Worm (Caenorhabditis elegans): ENCODE measurements around the gene C54E10.3.
"Not testable (repeated sequence)": the region's sequence is repeated elsewhere in the genome, so short reads cannot be mapped to it uniquely, and the experiment has no call there.

The C54E10.3 gene

ce11 chrV:18810705-18811104 is at the start of gene C54E10.3:
Gene C54E10.3 (plus strand): TSS chrV:18811005.
- TF ChIP-seq C04F5.9 (tag; optimal IDR thresholded peaks at IDR 0.05) (no peak), unc-30 (tag; optimal IDR thresholded peaks at IDR 0.05) (no peak), efl-1 (optimal IDR thresholded peaks at IDR 0.05) (no peak), efl-1 (GFP tag; optimal IDR thresholded peaks at IDR 0.05 in 1 of 2) (no peak), irx-1 (tag; optimal IDR thresholded peaks at IDR 0.05) (no peak), nhr-20 (tag; optimal IDR thresholded peaks at IDR 0.05) (no peak), unc-98 (GFP tag; IDR thresholded peaks at IDR 0.05) (no peak), ztf-11 (tag; optimal IDR thresholded peaks at IDR 0.05) (no peak), ets-5 (GFP tag; IDR thresholded peaks at IDR 0.05) (no peak), aha-1 (tag; optimal IDR thresholded peaks at IDR 0.05) (no peak), nhr-90 (tag; optimal IDR thresholded peaks at IDR 0.05; ENCODE audit: poor library complexity) (no peak), dpl-1 (GFP tag; optimal IDR thresholded peaks at IDR 0.05) (no peak)

- TF ChIP-seq pqm-1 (tag; optimal IDR thresholded peaks at IDR 0.05) (no peak), efl-1 (optimal IDR thresholded peaks at IDR 0.05) (no peak), efl-1 (GFP tag; optimal IDR thresholded peaks at IDR 0.05 in 1 of 2) (no peak), ets-5 (GFP tag; IDR thresholded peaks at IDR 0.05) (no peak), ceh-82 (tag; optimal IDR thresholded peaks at IDR 0.05) (no peak), aly-2 (tag; optimal IDR thresholded peaks at IDR 0.05) (no peak), mep-1 (tag; optimal IDR thresholded peaks at IDR 0.05) (no peak), alr-1 (tag; optimal IDR thresholded peaks at IDR 0.05; ENCODE audit: borderline replicate concordance) (no peak), xbp-1 (tag; optimal IDR thresholded peaks at IDR 0.05) (no peak), C16A3.4 (tag; optimal IDR thresholded peaks at IDR 0.05) (no peak), egl-13 (tag; optimal IDR thresholded peaks at IDR 0.05) (no peak)
Observed at ce11 chrV:18761078-18761477, 49.7 kb upstream of the C54E10.3 start, which contains the start of gene F11D11.4. Gene F11D11.4 (plus strand): TSS chrV:18761378.

- TF ChIP-seq blmp-1, nhr-28, sptf-1 (tag; optimal IDR thresholded peaks at IDR 0.05): not testable (repeated sequence)
Observed at ce11 chrV:18762044-18762443, 48.8 kb upstream of the C54E10.3 start, which contains the start of gene F11D11.22. Gene F11D11.22 (plus strand): TSS chrV:18762344.

- no peak for TF ChIP-seq lin-39 (tag; optimal IDR thresholded peaks at IDR 0.05)
- TF ChIP-seq mab-9 (GFP tag; IDR thresholded peaks at IDR 0.05) = no peak
- TF ChIP-seq xbp-1 (tag; optimal IDR thresholded peaks at IDR 0.05) = no peak
- no peak for TF ChIP-seq nhr-90 (tag; optimal IDR thresholded peaks at IDR 0.05; ENCODE audit: poor library complexity)
- no peak for TF ChIP-seq ztf-11 (tag; optimal IDR thresholded peaks at IDR 0.05)
- no peak for TF ChIP-seq fkh-8 (tag; optimal IDR thresholded peaks at IDR 0.05)
- no peak for TF ChIP-seq F16B12.6 (tag; optimal IDR thresholded peaks at IDR 0.05)
- TF ChIP-seq ztf-4 (tag; optimal IDR thresholded peaks at IDR 0.05) = no peak
- no peak for TF ChIP-seq zag-1 (tag; optimal IDR thresholded peaks at IDR 0.05)
- TF ChIP-seq alr-1 (tag; optimal IDR thresholded peaks at IDR 0.05; ENCODE audit: borderline replicate concordance) = no peak
Observed at ce11 chrV:18769902-18770301, 40.9 kb upstream of the C54E10.3 start.

ce11 chrV:18770623-18771022 is 40.2 kb upstream of the C54E10.3 start, which contains the start of gene clec-255:
Gene clec-255 (minus strand): TSS chrV:18770723.
- TF ChIP-seq F16B12.6 (tag; optimal IDR thresholded peaks at IDR 0.05) = no peak
- no peak for TF ChIP-seq nhr-85 (tag)
- no peak for TF ChIP-seq ztf-11 (tag; optimal IDR thresholded peaks at IDR 0.05)
- no peak for TF ChIP-seq fkh-8 (tag; optimal IDR thresholded peaks at IDR 0.05)
- no peak for TF ChIP-seq Y116A8C.19 (tag; optimal IDR thresholded peaks at IDR 0.05; ENCODE audit: borderline replicate concordance)
- no peak for TF ChIP-seq ets-5 (GFP tag; IDR thresholded peaks at IDR 0.05)
- TF ChIP-seq blmp-1 (tag; optimal IDR thresholded peaks at IDR 0.05) = no peak
- no peak for TF ChIP-seq tbx-2 (tag; optimal IDR thresholded peaks at IDR 0.05)
- TF ChIP-seq dsc-1 (tag; optimal IDR thresholded peaks at IDR 0.05) = no peak
- TF ChIP-seq grh-1 (GFP tag; IDR thresholded peaks at IDR 0.05) = no peak
- TF ChIP-seq ztf-4 (tag; optimal IDR thresholded peaks at IDR 0.05) = no peak
